In genomic region chrX:18643057-18643656, dm6 we compare ENCODE assay signal across 3 fruit fly cellular contexts.
TF ChIP-seq lines count a peak whose summit lies in the region.

No protein-coding gene starts in this region.

- TF ChIP-seq CTCF in whole organism, embryonic (GFP tag; optimal IDR thresholded peaks at IDR 0.05; lab: Kevin White, UChicago): no peak

TF ChIP-seq in whole organism, embryonic, 481 proteins besides CTCF, POLR2A, EP300 and RAD21:
- 0 out of 2 replicates have a peak, but pooled peaks have one; percentile 17 for TF ChIP-seq CG8765 (GFP tag; IDR thresholded peaks at IDR 0.05; lab: Robert Waterston, UW)
- TF ChIP-seq CG5245 (GFP tag; optimal IDR thresholded peaks at IDR 0.05; lab: Kevin White, UChicago): no peak
- TF ChIP-seq chinmo (GFP tag; IDR thresholded peaks at IDR 0.05; lab: Robert Waterston, UW; ENCODE audit: partially characterized antibody): 0 out of 4 replicates have a peak, but pooled peaks have one; percentile 44
- TF ChIP-seq twi (tag; optimal IDR thresholded peaks at IDR 0.05; lab: Kevin White, UChicago): peak; percentile 12
- no peak for TF ChIP-seq gce (GFP tag; IDR thresholded peaks at IDR 0.05; lab: Robert Waterston, UW)
- TF ChIP-seq mam (GFP tag; optimal IDR thresholded peaks at IDR 0.05; lab: Kevin White, UChicago): no peak
- TF ChIP-seq crol (GFP tag; IDR thresholded peaks at IDR 0.05; lab: Robert Waterston, UW): peak; percentile 69
- TF ChIP-seq CG1647 (GFP tag; optimal IDR thresholded peaks at IDR 0.05; lab: Kevin White, UChicago): no peak
- peak; percentile 62 for TF ChIP-seq cg (GFP tag; optimal IDR thresholded peaks at IDR 0.05; lab: Kevin White, UChicago)
- TF ChIP-seq Hr78 (GFP tag; optimal IDR thresholded peaks at IDR 0.05; lab: Kevin White, UChicago): peak in 1 of 2 experiments; percentile 95

TF ChIP-seq in whole organism, prepupa, 60 proteins besides CTCF, POLR2A, EP300 and RAD21:
- no peak for TF ChIP-seq Hr4 (GFP tag; optimal IDR thresholded peaks at IDR 0.05; lab: Kevin White, UChicago)
- TF ChIP-seq CG6276 (GFP tag; optimal IDR thresholded peaks at IDR 0.05; lab: Kevin White, UChicago): peak; percentile 3
- no peak for TF ChIP-seq esn (GFP tag; optimal IDR thresholded peaks at IDR 0.05; lab: Kevin White, UChicago)
- peak; percentile 20 for TF ChIP-seq svp (GFP tag; lab: Kevin White, UChicago)
- TF ChIP-seq ss (GFP tag; optimal IDR thresholded peaks at IDR 0.05; lab: Kevin White, UChicago): peak in 1 of 2 experiments; percentile 24
- TF ChIP-seq Eip78C (GFP tag; lab: Kevin White, UChicago): peak; percentile 37
- peak; percentile 27 for TF ChIP-seq fkh (GFP tag; optimal IDR thresholded peaks at IDR 0.05; lab: Kevin White, UChicago)

TF ChIP-seq in whole organism, pupa, 21 proteins besides CTCF, POLR2A, EP300 and RAD21:
- TF ChIP-seq CG32121 (GFP tag; IDR thresholded peaks at IDR 0.05; lab: Robert Waterston, UW): 0 out of 2 replicates have a peak, but pooled peaks have one; percentile 16
- TF ChIP-seq D1 (tag; optimal IDR thresholded peaks at IDR 0.05; lab: Kevin White, UChicago): no peak
- no peak for TF ChIP-seq Pif1A (GFP tag; optimal IDR thresholded peaks at IDR 0.05; lab: Kevin White, UChicago)
- TF ChIP-seq CG4496 (GFP tag; IDR thresholded peaks at IDR 0.05; lab: Robert Waterston, UW): no peak
- no peak for TF ChIP-seq Ets98B (GFP tag; IDR thresholded peaks at IDR 0.05; lab: Robert Waterston, UW)
- no peak for TF ChIP-seq gl (tag; optimal IDR thresholded peaks at IDR 0.05; lab: Kevin White, UChicago)
